Worm (Caenorhabditis elegans) whole organism, L4 larva: Measurements from ENCODE around the gene F36H9.1.

ENCODE experiments used
- D1046.2 ChIP-seq: fragments of 200-800 bp; sonication (Bioruptor generic); IDR thresholded peaks from 2 replicates; pipeline ENCODE4 v1.3.6; 2022; ENCODE audit warnings: missing genetic modification characterization, missing compliant biosample characterization
- F10B5.3 ChIP-seq: sonication (generic microtip); optimal IDR thresholded peaks from 2 replicates; lab custom pipeline; 2016; ENCODE audit warnings: mild to moderate bottlenecking, missing genetic modification characterization, missing compliant biosample characterization
- R02D3.7 ChIP-seq: fragments of 150-350 bp; sonication (generic microtip); optimal IDR thresholded peaks from 3 replicates; lab custom pipeline; 2014; ENCODE audit warnings: missing biosample characterization, missing genetic modification characterization
- T26A8.4 ChIP-seq: fragments of 200-800 bp; sonication (Bioruptor generic); IDR thresholded peaks from 2 replicates; pipeline ENCODE4 v1.3.6; 2022; ENCODE audit warnings: missing genetic modification characterization, missing compliant biosample characterization
- Y5F2A.4 ChIP-seq: fragments of 200-800 bp; sonication (Bioruptor generic); optimal IDR thresholded peaks from 2 replicates; lab custom pipeline; 2018; ENCODE audit warnings: mild to moderate bottlenecking, missing genetic modification characterization, missing compliant biosample characterization
- Y75B8A.6 ChIP-seq: fragments of 200-800 bp; sonication (Bioruptor generic); IDR thresholded peaks from 2 replicates; pipeline ENCODE4 v1.3.6; 2022; ENCODE audit warnings: missing genetic modification reagents, missing genetic modification characterization, missing compliant biosample characterization
- ZK337.2 ChIP-seq: fragments of 200-800 bp; sonication (Bioruptor generic); IDR thresholded peaks from 2 replicates; pipeline ENCODE4 v1.3.6; 2022; ENCODE audit warnings: missing genetic modification reagents, missing genetic modification characterization, missing compliant biosample characterization
- aha-1 ChIP-seq: fragments of 150-350 bp; peaks from one replicate; lab custom pipeline; 2014; ENCODE audit warnings: missing biosample characterization, missing genetic modification characterization
- ceh-20 ChIP-seq: fragments of 200-800 bp; sonication (Bioruptor generic); IDR thresholded peaks from 2 replicates; pipeline ENCODE4 v1.3.6; 2022; ENCODE audit warnings: missing genetic modification reagents, missing genetic modification characterization, missing compliant biosample characterization
- ceh-28 ChIP-seq: fragments of 150-350 bp; optimal IDR thresholded peaks from 2 replicates; lab custom pipeline; 2014; ENCODE audit warnings: missing biosample characterization, missing genetic modification reagents, missing genetic modification characterization
- ceh-62 ChIP-seq: sonication (generic microtip); optimal IDR thresholded peaks from 2 replicates; lab custom pipeline; 2017; ENCODE audit warnings: missing biosample characterization, missing genetic modification characterization
- ceh-82 ChIP-seq: sonication (generic microtip); optimal IDR thresholded peaks from 2 replicates; lab custom pipeline; 2017; ENCODE audit warnings: missing biosample characterization, missing genetic modification characterization
- ces-1 ChIP-seq: fragments of 150-350 bp; sonication (generic microtip); optimal IDR thresholded peaks from 4 replicates; lab custom pipeline; 2014; ENCODE audit warnings: missing biosample characterization, missing genetic modification reagents, missing genetic modification characterization
- cey-2 ChIP-seq: sonication (generic microtip); optimal IDR thresholded peaks from 3 replicates; lab custom pipeline; 2017; ENCODE audit warnings: missing genetic modification characterization, mild to moderate bottlenecking, missing compliant biosample characterization, antibody characterized with exemption, borderline replicate concordance; ENCODE audit not compliant: insufficient read depth
- daf-16 ChIP-seq, 3 experiments: sonication (generic microtip); optimal IDR thresholded peaks; 2 replicates each; lab custom pipeline; 2016 to 2017; ENCODE audit warnings: missing genetic modification characterization in 3 of 3, missing genetic modification reagents in 3 of 3, mild to moderate bottlenecking in 2 of 3, missing compliant biosample characterization in 2 of 3, missing biosample characterization in 1 of 3, moderate library complexity in 1 of 3
- daf-19 ChIP-seq: fragments of 200-800 bp; sonication (Bioruptor generic); conservative IDR thresholded peaks from 2 replicates; pipeline ENCODE4 v1.3.6; 2022; ENCODE audit warnings: missing genetic modification characterization, missing compliant biosample characterization
- daf-8 ChIP-seq: fragments of 200-800 bp; sonication (Bioruptor generic); IDR thresholded peaks from 2 replicates; pipeline ENCODE4 v1.3.6; 2022; ENCODE audit warnings: missing genetic modification characterization, missing compliant biosample characterization
- dmd-6 ChIP-seq: fragments of 200-800 bp; sonication (Bioruptor generic); IDR thresholded peaks from 2 replicates; pipeline ENCODE4 v1.3.6; 2022; ENCODE audit warnings: missing genetic modification reagents, missing genetic modification characterization, missing compliant biosample characterization
- dmd-8 ChIP-seq: fragments of 200-800 bp; sonication (Bioruptor generic); IDR thresholded peaks from 2 replicates; pipeline ENCODE4 v1.3.6; 2022; ENCODE audit warnings: missing genetic modification characterization, missing compliant biosample characterization
- dve-1 ChIP-seq: sonication (generic microtip); optimal IDR thresholded peaks from 2 replicates; lab custom pipeline; 2017; ENCODE audit warnings: antibody characterized with exemption, mild to moderate bottlenecking, missing genetic modification characterization, missing compliant biosample characterization; ENCODE audit not compliant: insufficient read depth
- hif-1 ChIP-seq, 2 experiments: sonication (generic microtip); optimal IDR thresholded peaks; 2 replicates each; lab custom pipeline; 2016 to 2017; ENCODE audit warnings: missing compliant biosample characterization in 2 of 2, missing genetic modification characterization in 2 of 2, missing genetic modification reagents in 2 of 2, missing genotype in 2 of 2, mild to moderate bottlenecking in 1 of 2
- jun-1 ChIP-seq: fragments of 150-350 bp; optimal IDR thresholded peaks from 2 replicates; lab custom pipeline; 2014; ENCODE audit warnings: missing biosample characterization, missing genetic modification reagents, missing genetic modification characterization
- lim-7 ChIP-seq: fragments of 200-800 bp; sonication (Bioruptor generic); IDR thresholded peaks from 2 replicates; pipeline ENCODE4 v1.3.6; 2022; ENCODE audit warnings: missing genetic modification characterization, missing compliant biosample characterization
- lin-1 ChIP-seq: fragments of 200-800 bp; sonication (Bioruptor generic); IDR thresholded peaks from 2 replicates; pipeline ENCODE4 v1.3.6; 2022; ENCODE audit warnings: missing genetic modification reagents, missing genetic modification characterization, missing compliant biosample characterization
- lin-39 ChIP-seq: fragments of 150-350 bp; optimal IDR thresholded peaks from 2 replicates; lab custom pipeline; 2014; ENCODE audit warnings: missing biosample characterization, missing genetic modification reagents, missing genetic modification characterization
- lir-3 ChIP-seq: sonication (generic microtip); optimal IDR thresholded peaks from 2 replicates; lab custom pipeline; 2016; ENCODE audit warnings: mild to moderate bottlenecking, missing genetic modification characterization, missing compliant biosample characterization
- mep-1 ChIP-seq: fragments of 150-350 bp; sonication (generic microtip); optimal IDR thresholded peaks from 3 replicates; lab custom pipeline; 2014; ENCODE audit warnings: missing biosample characterization, missing genetic modification characterization
- nhr-10 ChIP-seq: fragments of 150-350 bp; optimal IDR thresholded peaks from 2 replicates; lab custom pipeline; 2014; ENCODE audit warnings: missing biosample characterization, missing genetic modification characterization
- nhr-102 ChIP-seq: sonication (generic microtip); optimal IDR thresholded peaks from 2 replicates; lab custom pipeline; 2016; ENCODE audit warnings: mild to moderate bottlenecking, missing genetic modification characterization, moderate library complexity, missing compliant biosample characterization
- nhr-11 ChIP-seq: fragments of 150-350 bp; optimal IDR thresholded peaks from 2 replicates; lab custom pipeline; 2014; ENCODE audit warnings: missing biosample characterization, missing genetic modification characterization
- nhr-237 ChIP-seq: sonication (generic microtip); optimal IDR thresholded peaks from 2 replicates; lab custom pipeline; 2017; ENCODE audit warnings: missing biosample characterization, missing genetic modification characterization
- nhr-25 ChIP-seq: sonication (generic microtip); optimal IDR thresholded peaks from 2 replicates; lab custom pipeline; 2017; ENCODE audit warnings: missing genetic modification characterization, mild to moderate bottlenecking, missing compliant biosample characterization, antibody characterized with exemption, moderate library complexity, borderline replicate concordance; ENCODE audit not compliant: insufficient read depth
- nhr-28 ChIP-seq: fragments of 150-350 bp; optimal IDR thresholded peaks from 2 replicates; lab custom pipeline; 2014; ENCODE audit warnings: missing biosample characterization, missing genetic modification characterization
- nhr-48 ChIP-seq: sonication (generic microtip); optimal IDR thresholded peaks from 2 replicates; lab custom pipeline; 2016; ENCODE audit warnings: mild to moderate bottlenecking, missing genetic modification characterization, missing compliant biosample characterization
- nhr-76 ChIP-seq: fragments of 150-350 bp; optimal IDR thresholded peaks from 2 replicates; lab custom pipeline; 2014; ENCODE audit warnings: missing biosample characterization, missing genetic modification characterization
- pha-4 ChIP-seq, 2 experiments: fragments of 150-350 bp in 1 of 2; fragments of 200-800 bp in 1 of 2; sonication (Bioruptor generic) in 1 of 2; IDR thresholded peaks in 1 of 2; optimal IDR thresholded peaks in 1 of 2; 2 replicates each; pipeline versions ENCODE4 v1.3.6 to Lab custom; 2014 to 2022; ENCODE audit warnings: missing genetic modification characterization in 2 of 2, missing genetic modification reagents in 2 of 2, missing biosample characterization in 1 of 2, missing compliant biosample characterization in 1 of 2
- php-3 ChIP-seq: fragments of 200-800 bp; sonication (Bioruptor generic); IDR thresholded peaks from 2 replicates; pipeline ENCODE4 v1.3.6; 2022; ENCODE audit warnings: missing genetic modification reagents, missing genetic modification characterization, missing compliant biosample characterization
- pqm-1 ChIP-seq: sonication (generic microtip); optimal IDR thresholded peaks from 2 replicates; lab custom pipeline; 2017; ENCODE audit warnings: missing biosample characterization, missing genetic modification characterization
- saeg-2 ChIP-seq: fragments of 200-800 bp; sonication (Bioruptor generic); IDR thresholded peaks from 2 replicates; pipeline ENCODE4 v1.3.6; 2022; ENCODE audit warnings: missing genetic modification reagents, missing genetic modification characterization, missing compliant biosample characterization
- sdz-12 ChIP-seq: fragments of 200-800 bp; sonication (Bioruptor generic); optimal IDR thresholded peaks from 2 replicates; lab custom pipeline; 2018; ENCODE audit warnings: mild to moderate bottlenecking, missing genetic modification characterization, missing compliant biosample characterization
- set-16 ChIP-seq: fragments of 200-800 bp; sonication (Bioruptor generic); IDR thresholded peaks from 2 replicates; pipeline ENCODE4 v1.3.6; 2022; ENCODE audit warnings: missing genetic modification reagents, missing genetic modification characterization, missing compliant biosample characterization
- spr-1 ChIP-seq: sonication (generic microtip); optimal IDR thresholded peaks from 2 replicates; lab custom pipeline; 2016; ENCODE audit warnings: mild to moderate bottlenecking, missing genetic modification characterization, missing compliant biosample characterization
- tag-97 ChIP-seq: fragments of 200-800 bp; sonication (Bioruptor generic); IDR thresholded peaks from 2 replicates; pipeline ENCODE4 v1.3.6; 2022; ENCODE audit warnings: missing genetic modification characterization, missing compliant biosample characterization
- unc-130 ChIP-seq: sonication (generic microtip); optimal IDR thresholded peaks from 2 replicates; lab custom pipeline; 2016; ENCODE audit warnings: missing genetic modification reagents, missing genetic modification characterization, missing compliant biosample characterization
- unc-62 ChIP-seq, 3 experiments: fragments of 150-350 bp in 1 of 3; sonication (generic microtip); optimal IDR thresholded peaks in 2 of 3; peaks in 1 of 3; 1 replicate in 1 of 3; 2 replicates in 2 of 3; lab custom pipeline; 2014 to 2017; ENCODE audit warnings: missing biosample characterization in 3 of 3, missing genetic modification characterization in 3 of 3, missing genetic modification reagents in 3 of 3, missing genotype in 1 of 3
- zip-11 ChIP-seq: fragments of 200-800 bp; sonication (Bioruptor generic); IDR thresholded peaks from 2 replicates; pipeline ENCODE4 v1.3.6; 2022; ENCODE audit warnings: missing genetic modification characterization, missing compliant biosample characterization
- ztf-7 ChIP-seq: fragments of 150-350 bp; optimal IDR thresholded peaks from 2 replicates; lab custom pipeline; 2014; ENCODE audit warnings: missing biosample characterization, missing genetic modification characterization

F36H9.1 gene

ce11 chrV:1756099-1756498 is 38.2 kb upstream of the F36H9.1 start:
- TF ChIP-seq R02D3.7 (tag; lab: Kevin White, UChicago) (no peak), T26A8.4 (GFP tag; lab: Robert Waterston, UW) (no peak), ceh-62 (no peak), zip-11 (GFP tag; lab: Robert Waterston, UW) (no peak), pqm-1 (peak; percentile 55), ceh-20 (GFP tag; lab: Robert Waterston, UW) (no peak), php-3 (GFP tag; lab: Robert Waterston, UW) (0 out of 2 replicates have a peak, but pooled peaks have one; percentile 13), lin-39 (tag; lab: Kevin White, UChicago) (no peak), nhr-25 (tag; lab: Kevin White, UChicago) (no peak), Y5F2A.4 (GFP tag; lab: Kevin White, UChicago) (no peak), hif-1 (tag; optimal IDR thresholded peaks at IDR 0.05; lab: Kevin White, UChicago) (no peak), set-16 (no peak), lin-1 (GFP tag; lab: Robert Waterston, UW) (no peak), unc-130 (GFP tag; lab: Kevin White, UChicago) (no peak), pha-4 (GFP tag; IDR thresholded peaks at IDR 0.05; lab: Robert Waterston, UW) (no peak), pha-4 (tag; optimal IDR thresholded peaks at IDR 0.05; lab: Kevin White, UChicago) (no peak), D1046.2 (GFP tag; lab: Robert Waterston, UW) (no peak), dve-1 (tag; lab: Kevin White, UChicago) (no peak), lir-3 (no peak), nhr-10 (no peak), mep-1 (tag; lab: Kevin White, UChicago) (no peak), daf-16 (GFP tag; optimal IDR thresholded peaks at IDR 0.05; lab: Kevin White, UChicago) (no peak), daf-16 (tag; optimal IDR thresholded peaks at IDR 0.05; lab: Kevin White, UChicago) (no peak), daf-8 (GFP tag; lab: Robert Waterston, UW) (no peak), ZK337.2 (GFP tag; lab: Robert Waterston, UW) (no peak), ceh-28 (no peak), jun-1 (tag; lab: Kevin White, UChicago) (no peak), tag-97 (GFP tag; lab: Robert Waterston, UW) (no peak), unc-62 (GFP tag; optimal IDR thresholded peaks at IDR 0.05 in 1 of 2; lab: Kevin White, UChicago) (peak in 1 of 2 experiments; percentile 70), unc-62 (tag; optimal IDR thresholded peaks at IDR 0.05; lab: Kevin White, UChicago) (no peak), dmd-6 (peak; percentile 37; the same call in 1 of the 2 replicates), daf-19 (GFP tag; lab: Robert Waterston, UW) (no peak), dmd-8 (GFP tag; lab: Robert Waterston, UW) (no peak), lim-7 (GFP tag; lab: Robert Waterston, UW) (no peak), sdz-12 (GFP tag; lab: Kevin White, UChicago) (no peak), saeg-2 (GFP tag; lab: Robert Waterston, UW) (no peak), nhr-76 (no peak), spr-1 (tag; lab: Kevin White, UChicago) (no peak)

DNA sequence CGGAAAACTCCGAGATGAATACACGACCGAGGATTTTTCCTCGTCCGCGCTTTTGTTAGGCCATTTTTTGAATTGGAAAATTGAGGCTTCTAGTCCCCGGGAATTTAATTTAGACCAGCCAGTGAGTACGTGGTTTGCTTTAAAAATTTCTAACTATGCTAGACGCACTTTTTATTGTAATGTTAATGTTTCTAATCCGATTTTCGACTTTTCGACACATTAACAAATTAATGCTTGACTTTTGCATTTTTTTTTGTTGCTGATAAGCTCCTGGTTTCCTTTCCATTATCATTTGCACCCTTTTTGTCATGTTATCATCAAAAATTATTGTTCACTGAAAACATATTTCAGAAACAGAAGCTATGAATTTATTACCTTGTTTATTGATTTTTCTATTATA is 37.5 kb upstream of the F36H9.1 start, which contains the start of gene clec-204:
TSS of gene clec-204 (plus strand) at position 301 of the 400 bp plus-strand sequence.
- TF ChIP-seq pqm-1 (peak; percentile 55), aha-1 (tag; lab: Kevin White, UChicago) (peak; percentile 23), nhr-237 (tag; lab: Kevin White, UChicago) (no peak)

DNA sequence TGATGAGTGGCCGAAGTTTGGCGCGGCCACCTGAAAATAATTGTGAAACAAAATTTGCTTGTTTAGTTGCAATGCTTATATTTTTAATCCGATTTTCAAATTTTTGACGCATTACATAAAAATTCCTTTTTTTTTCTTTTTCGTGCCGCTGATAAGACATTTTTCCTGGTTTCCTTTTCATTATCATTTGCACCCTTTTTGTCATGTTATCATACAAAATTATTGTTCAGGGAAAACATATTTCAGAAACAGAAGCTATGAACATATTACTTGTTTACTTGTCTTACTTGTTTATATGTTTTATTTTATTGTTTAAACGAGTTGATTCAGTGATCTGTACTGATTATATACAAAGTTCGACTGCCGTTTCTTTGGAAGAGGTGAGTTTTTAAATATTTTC is 33.6 kb upstream of the F36H9.1 start, which contains the start of gene clec-205:
TSS of gene clec-205 (plus strand) at position 212 of the 400 bp plus-strand sequence.
- TF ChIP-seq nhr-102 (tag; lab: Kevin White, UChicago) (no peak), Y75B8A.6 (no peak), nhr-11 (tag; lab: Kevin White, UChicago) (no peak), lin-1 (GFP tag; lab: Robert Waterston, UW) (no peak), aha-1 (tag; lab: Kevin White, UChicago) (no peak), nhr-237 (tag; lab: Kevin White, UChicago) (no peak), ces-1 (GFP tag; lab: Kevin White, UChicago) (no peak), set-16 (no peak), cey-2 (tag; lab: Kevin White, UChicago) (no peak), ztf-7 (tag; lab: Kevin White, UChicago) (no peak), F10B5.3 (tag; lab: Kevin White, UChicago) (no peak), nhr-28 (tag; lab: Kevin White, UChicago) (peak; percentile 39), lim-7 (GFP tag; lab: Robert Waterston, UW) (no peak), jun-1 (tag; lab: Kevin White, UChicago) (no peak), mep-1 (tag; lab: Kevin White, UChicago) (no peak), lir-3 (no peak), nhr-48 (tag; lab: Kevin White, UChicago) (no peak), ceh-82 (tag; lab: Kevin White, UChicago) (no peak), lin-39 (tag; lab: Kevin White, UChicago) (no peak)
